Fruit fly (Drosophila melanogaster): ENCODE results near the gene CG46439.

CG46439 gene

DNA sequence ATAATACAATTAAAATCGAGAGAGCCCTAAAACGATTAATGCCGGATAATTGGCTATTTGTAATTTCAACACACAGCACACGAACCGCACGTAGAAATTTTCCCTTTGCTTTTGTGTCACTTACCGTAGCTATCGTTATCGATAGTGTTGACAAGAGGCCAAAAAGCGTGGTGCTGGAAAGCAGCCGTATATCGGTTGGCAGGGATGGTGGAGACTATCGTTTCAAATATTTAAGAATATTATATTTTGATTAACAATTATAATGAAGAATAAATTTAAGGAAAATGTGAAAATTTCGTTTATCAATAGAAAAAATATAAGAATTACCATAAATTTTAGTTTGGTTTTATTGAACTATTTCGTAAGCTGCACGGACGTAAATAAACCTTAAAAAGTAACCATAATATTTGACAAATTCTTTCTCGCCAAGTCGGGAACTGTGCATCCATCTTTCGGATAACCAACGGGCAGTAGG is 3.0 kb downstream of the CG46439 start, which contains the start of gene JIL-1 (continued):
- TF ChIP-seq jim (GFP tag; optimal IDR thresholded peaks at IDR 0.05) (peak; percentile 6), Vsx2 (GFP tag; optimal IDR thresholded peaks at IDR 0.05; ENCODE audit: partially characterized antibody) (peak; percentile 25)

DNA sequence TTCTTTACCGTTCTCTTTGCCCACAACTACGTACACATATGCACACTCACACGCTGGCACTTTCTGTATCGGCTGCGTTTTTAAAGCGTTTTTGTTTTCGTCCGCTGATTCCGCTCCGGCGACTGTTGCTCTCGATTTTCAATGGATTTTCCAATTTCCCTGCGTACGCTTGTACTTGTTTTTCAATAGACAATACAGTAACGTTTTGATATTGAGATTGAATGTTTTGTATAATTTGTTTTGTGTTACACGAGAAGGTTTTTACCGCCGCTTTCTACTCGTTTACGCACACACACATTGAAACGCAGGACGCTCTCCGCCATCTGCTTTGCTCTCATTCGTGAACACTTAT is 3.5 kb downstream of the CG46439 start:
- TF ChIP-seq jim (GFP tag; optimal IDR thresholded peaks at IDR 0.05): no peak
- TF ChIP-seq N (GFP tag; optimal IDR thresholded peaks at IDR 0.05): peak; percentile 5
- peak; percentile 94 for TF ChIP-seq psq (GFP tag; optimal IDR thresholded peaks at IDR 0.05)

DNA sequence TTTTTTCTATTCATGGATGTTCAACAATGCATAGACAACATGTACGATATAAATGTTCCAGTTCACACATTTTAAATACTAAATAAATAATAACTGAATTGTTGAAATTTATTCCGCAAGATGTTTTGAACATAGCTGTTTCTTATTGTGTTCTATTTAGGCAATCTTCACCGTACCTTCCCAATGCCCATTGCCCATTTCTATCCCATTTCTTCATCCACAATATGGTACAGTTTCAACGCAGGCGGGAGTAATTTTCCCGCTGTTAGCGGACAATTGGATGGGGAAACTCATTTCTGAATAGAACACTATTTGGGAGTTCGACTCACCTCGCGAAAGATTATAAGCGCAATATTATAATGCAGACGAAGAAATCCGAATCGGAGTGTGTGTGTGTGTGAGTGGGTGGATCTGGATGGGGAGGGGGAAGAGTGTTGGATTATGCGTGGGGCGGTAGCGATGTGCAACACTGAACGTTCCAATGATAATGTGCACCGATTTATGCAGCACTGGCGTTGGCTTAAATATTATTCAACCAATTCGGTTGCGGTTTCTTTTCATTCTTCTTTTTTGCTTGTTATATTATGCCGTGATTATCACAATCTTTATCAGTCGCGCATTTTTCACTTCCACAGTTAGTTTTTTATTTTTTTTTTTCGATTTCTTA is 4.0 kb downstream of the CG46439 start:
- TF ChIP-seq N (GFP tag; optimal IDR thresholded peaks at IDR 0.05) (no peak), Sp1 (GFP tag; optimal IDR thresholded peaks at IDR 0.05) (peak; percentile 43), Dfd (GFP tag; optimal IDR thresholded peaks at IDR 0.05) (no peak), tai (GFP tag; optimal IDR thresholded peaks at IDR 0.05) (peak; percentile 85), psq (GFP tag; optimal IDR thresholded peaks at IDR 0.05) (peak; percentile 95), h (GFP tag; optimal IDR thresholded peaks at IDR 0.05) (peak; percentile 89), br (GFP tag; optimal IDR thresholded peaks at IDR 0.05) (peak; percentile 78), HLH106 (tag; optimal IDR thresholded peaks at IDR 0.05) (peak; percentile 44), Hr83 (GFP tag; optimal IDR thresholded peaks at IDR 0.05; ENCODE audit: poor library complexity, severe bottlenecking) (peak; percentile 83), CG9705 (GFP tag; optimal IDR thresholded peaks at IDR 0.05) (peak; percentile 31), Dif (GFP tag; optimal IDR thresholded peaks at IDR 0.05; ENCODE audit: partially characterized antibody) (peak; percentile 39), foxo (GFP tag; optimal IDR thresholded peaks at IDR 0.05) (peak in 1 of 2 experiments; percentile 88), pan (optimal IDR thresholded peaks at IDR 0.05) (no peak), CrebA (GFP tag; optimal IDR thresholded peaks at IDR 0.05; ENCODE audit: borderline replicate concordance) (no peak), sage (GFP tag; optimal IDR thresholded peaks at IDR 0.05) (no peak), rgr (GFP tag; optimal IDR thresholded peaks at IDR 0.05) (peak; percentile 90), CG32264 (GFP tag; optimal IDR thresholded peaks at IDR 0.05) (peak; percentile 58), GATAd (GFP tag; optimal IDR thresholded peaks at IDR 0.05) (no peak), Mio (GFP tag; optimal IDR thresholded peaks at IDR 0.05) (no peak), usp (GFP tag; optimal IDR thresholded peaks at IDR 0.05) (no peak), Myc (optimal IDR thresholded peaks at IDR 0.05) (no peak), lola (GFP tag; optimal IDR thresholded peaks at IDR 0.05) (no peak), sv (GFP tag; optimal IDR thresholded peaks at IDR 0.05) (peak; percentile 14), dsf (GFP tag; optimal IDR thresholded peaks at IDR 0.05; ENCODE audit: borderline replicate concordance) (no peak), Abd-B (GFP tag; optimal IDR thresholded peaks at IDR 0.05) (no peak), Hnf4 (GFP tag; optimal IDR thresholded peaks at IDR 0.05) (peak; percentile 86), Vsx2 (GFP tag; optimal IDR thresholded peaks at IDR 0.05; ENCODE audit: partially characterized antibody) (no peak), dl (GFP tag; optimal IDR thresholded peaks at IDR 0.05; ENCODE audit: insufficient read depth in 1 of 2, partially characterized antibody in 2 of 2) (no peak), dmrt93B (GFP tag; optimal IDR thresholded peaks at IDR 0.05) (peak; percentile 3), jim (GFP tag; optimal IDR thresholded peaks at IDR 0.05) (peak; percentile 66), OdsH (GFP tag; optimal IDR thresholded peaks at IDR 0.05) (peak; percentile 74), Hr78 (GFP tag; optimal IDR thresholded peaks at IDR 0.05) (no peak), Jra (GFP tag; optimal IDR thresholded peaks at IDR 0.05) (peak; percentile 78), Rel (GFP tag; optimal IDR thresholded peaks at IDR 0.05) (no peak), Rel (tag; optimal IDR thresholded peaks at IDR 0.05) (peak; percentile 57), brk (GFP tag; optimal IDR thresholded peaks at IDR 0.05) (peak; percentile 68), fru (GFP tag; optimal IDR thresholded peaks at IDR 0.05) (peak; percentile 73), woc (GFP tag; optimal IDR thresholded peaks at IDR 0.05) (peak; percentile 64), ey (GFP tag; optimal IDR thresholded peaks at IDR 0.05) (peak; percentile 61)
